Worm (Caenorhabditis elegans) whole organism, L4/young adult: Measurements from ENCODE around the gene B0024.3.

ENCODE experiments used
- W03F9.2 ChIP-seq: fragments of 150-350 bp; optimal IDR thresholded peaks from 2 replicates; lab custom pipeline; 2014; ENCODE audit warnings: missing biosample characterization, missing genetic modification characterization
- dao-5 ChIP-seq: sonication (generic microtip); optimal IDR thresholded peaks from 2 replicates; lab custom pipeline; 2016; ENCODE audit warnings: missing genotype, missing genetic modification characterization, moderate library complexity, missing compliant biosample characterization
- him-1 ChIP-seq: sonication (generic microtip); optimal IDR thresholded peaks from 2 replicates; lab custom pipeline; 2016; ENCODE audit warnings: missing genotype, missing genetic modification reagents, missing genetic modification characterization, missing compliant biosample characterization

B0024.3 gene

ce11 chrV:10285853-10286252 lies 1.5 kb upstream of the B0024.3 start:
- TF ChIP-seq dao-5 (tag; lab: Kevin White, UChicago) (no peak), him-1 (no peak), W03F9.2 (no peak)

ce11 chrV:10289743-10290142 lies 2.4 kb downstream of the B0024.3 start, which contains the start of gene B0024.15:
Gene B0024.15, plus strand, starts transcription at chrV:10290043.
- TF ChIP-seq W03F9.2, result no peak
- no peak for TF ChIP-seq him-1
- TF ChIP-seq dao-5 (tag; lab: Kevin White, UChicago), result no peak

ce11 chrV:10291848-10292247 lies 4.5 kb downstream of the B0024.3 start:
- no peak for TF ChIP-seq W03F9.2
- TF ChIP-seq him-1, result no peak
- no peak for TF ChIP-seq dao-5 (tag; lab: Kevin White, UChicago)

ce11 chrV:10292819-10293357 lies 5.5 kb downstream of the B0024.3 start, which contains the start of gene col-149:
Gene col-149, minus strand, starts transcription at chrV:10292869.
- TF ChIP-seq W03F9.2 (no peak), dao-5 (tag; lab: Kevin White, UChicago) (no peak), him-1 (no peak)

- no peak for TF ChIP-seq W03F9.2
- TF ChIP-seq dao-5 (tag; lab: Kevin White, UChicago), result no peak
- TF ChIP-seq him-1, result no peak
These were observed 7.2 kb downstream of the B0024.3 start, which contains the start of gene col-150 for ce11 chrV:10294549-10294948. Gene col-150, minus strand, starts transcription at chrV:10294649.

- TF ChIP-seq him-1 (no peak), dao-5 (tag; lab: Kevin White, UChicago) (no peak), W03F9.2 (no peak)
These were observed 9.7 kb downstream of the B0024.3 start, which contains the start of gene B0024.4 for ce11 chrV:10297099-10297498. Gene B0024.4, plus strand, starts transcription at chrV:10297399.

ce11 chrV:10307283-10307682 lies 19.9 kb downstream of the B0024.3 start, which contains the start of gene che-12:
Gene che-12, minus strand, starts transcription at chrV:10307383.
- TF ChIP-seq dao-5 (tag; lab: Kevin White, UChicago) (no peak), W03F9.2 (no peak), him-1 (no peak)

ce11 chrV:10313953-10314352 lies 26.6 kb downstream of the B0024.3 start, which contains the start of gene gcy-6:
Gene gcy-6, minus strand, starts transcription at chrV:10314053.
- TF ChIP-seq him-1 (no peak), dao-5 (tag; lab: Kevin White, UChicago) (no peak), W03F9.2 (no peak)

ce11 chrV:10314371-10314770 lies 27.0 kb downstream of the B0024.3 start, which contains the start of gene trx-2:
Gene trx-2, plus strand, starts transcription at chrV:10314671.
- TF ChIP-seq dao-5 (tag; lab: Kevin White, UChicago) (no peak), W03F9.2 (no peak), him-1 (no peak)

- TF ChIP-seq dao-5 (tag; lab: Kevin White, UChicago) (no peak), him-1 (no peak), W03F9.2 (no peak)
These were observed 29.9 kb downstream of the B0024.3 start, which contains the start of gene asps-1 for ce11 chrV:10317294-10317693. Gene asps-1, minus strand, starts transcription at chrV:10317394.

ce11 chrV:10319434-10319833 lies 32.1 kb downstream of the B0024.3 start, which contains the start of gene B0024.11:
Gene B0024.11, minus strand, starts transcription at chrV:10319534.
- TF ChIP-seq W03F9.2 (no peak), him-1 (no peak), dao-5 (tag; lab: Kevin White, UChicago) (no peak)

ce11 chrV:10320101-10320761 lies 32.9 kb downstream of the B0024.3 start, which contains the start of the genes gna-1 and B0024.13:
Gene gna-1, minus strand, starts transcription at chrV:10320151.
Gene B0024.13, plus strand, starts transcription at chrV:10320711.
- TF ChIP-seq W03F9.2, result no peak
- no peak for TF ChIP-seq him-1
- TF ChIP-seq dao-5 (tag; lab: Kevin White, UChicago), result no peak

- TF ChIP-seq dao-5 (tag; lab: Kevin White, UChicago) (no peak), W03F9.2 (no peak), him-1 (no peak)
These were observed 36.2 kb downstream of the B0024.3 start for ce11 chrV:10323537-10323936.

ce11 chrV:10328080-10328479 lies 40.7 kb downstream of the B0024.3 start:
- TF ChIP-seq him-1 (no peak), dao-5 (tag; lab: Kevin White, UChicago) (no peak), W03F9.2 (no peak)

- TF ChIP-seq him-1 (no peak), dao-5 (tag; lab: Kevin White, UChicago) (no peak), W03F9.2 (no peak)
These were observed 44.7 kb downstream of the B0024.3 start, which contains the start of gene crm-1 for ce11 chrV:10332012-10332411. Gene crm-1, minus strand, starts transcription at chrV:10332112.
